Worm (Caenorhabditis elegans) whole organism, young adult: Measurements from ENCODE around the gene K08D9.9.

Source experiments
- chd-7 ChIP-seq: sonication (generic microtip); optimal IDR thresholded peaks from 2 replicates; lab custom pipeline; 2016; ENCODE audit warnings: mild to moderate bottlenecking, missing genetic modification characterization, moderate library complexity, missing compliant biosample characterization
- egl-18 ChIP-seq: fragments of 200-800 bp; sonication (Bioruptor generic); IDR thresholded peaks from 2 replicates; pipeline ENCODE4 v1.3.6; 2022; ENCODE audit warnings: missing genetic modification reagents, missing genetic modification characterization, missing compliant biosample characterization
- nhr-179 ChIP-seq: sonication (generic microtip); optimal IDR thresholded peaks from 2 replicates; lab custom pipeline; 2016; ENCODE audit warnings: mild to moderate bottlenecking, missing genetic modification characterization, missing compliant biosample characterization
- rec-8 ChIP-seq, 2 experiments: sonication (generic microtip); optimal IDR thresholded peaks; 2 replicates each; lab custom pipeline; 2016; ENCODE audit warnings: mild to moderate bottlenecking in 2 of 2, missing genetic modification characterization in 2 of 2, missing genetic modification reagents in 2 of 2, missing genotype in 2 of 2, missing biosample characterization in 1 of 2, missing compliant biosample characterization in 1 of 2, moderate library complexity in 1 of 2

K08D9.9 gene

DNA sequence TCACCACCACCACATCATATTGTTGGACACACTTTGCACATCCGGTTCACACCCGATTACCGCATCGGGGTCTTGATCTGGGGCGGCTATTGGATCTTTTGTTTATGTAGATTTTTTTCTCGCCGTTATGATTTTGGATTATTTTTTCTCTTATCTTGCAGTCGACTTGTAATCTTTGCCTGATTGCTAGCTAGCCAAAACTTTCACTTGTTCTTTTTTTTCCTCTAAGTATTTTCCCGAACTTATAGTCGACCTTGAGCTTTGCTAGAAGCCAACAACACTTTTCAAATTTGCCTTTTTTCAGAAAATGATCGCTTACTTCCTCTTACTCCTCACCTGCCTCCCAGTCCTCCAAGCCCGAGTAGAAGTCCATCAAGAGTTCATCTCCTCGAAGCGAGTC lies 48.5 kb downstream of the K08D9.9 start, which contains the start of gene lag-2 (continued):
- TF ChIP-seq chd-7 (tag; lab: Kevin White, UChicago) (no peak), rec-8 (tag; optimal IDR thresholded peaks at IDR 0.05; lab: Kevin White, UChicago) (no peak), nhr-179 (tag; lab: Kevin White, UChicago) (no peak), egl-18 (GFP tag; lab: Robert Waterston, UW) (no peak)
